Fruit fly (Drosophila melanogaster) whole organism, embryonic: ENCODE data around the gene CG6788.

Experiments used
- ATbp ChIP-seq: fragments of 200-800 bp; sonication (Bioruptor generic); optimal IDR thresholded peaks from 2 replicates; lab custom pipeline; 2017; ENCODE audit warnings: missing biosample characterization, mild to moderate bottlenecking, missing genetic modification characterization, missing genetic modification reagents
- CG10274 ChIP-seq: fragments of 200-800 bp; sonication (Bioruptor generic); optimal IDR thresholded peaks from 3 replicates; lab custom pipeline; 2017; ENCODE audit warnings: missing biosample characterization, mild to moderate bottlenecking, missing genetic modification characterization
- CG10543 ChIP-seq: fragments of 200-800 bp; sonication (Bioruptor generic); optimal IDR thresholded peaks from 3 replicates; lab custom pipeline; 2017; ENCODE audit warnings: missing biosample characterization, mild to moderate bottlenecking, missing genetic modification characterization, moderate library complexity
- CG10979 ChIP-seq: fragments of 200-800 bp; sonication (Bioruptor generic); optimal IDR thresholded peaks from 2 replicates; lab custom pipeline; 2018; ENCODE audit warnings: missing biosample characterization, mild to moderate bottlenecking, missing genetic modification characterization, moderate library complexity
- CG11093 ChIP-seq: fragments of 200-800 bp; sonication (Bioruptor generic); IDR thresholded peaks from 3 replicates; pipeline ENCODE4 v1.3.6; 2022; ENCODE audit warnings: missing biosample characterization, missing genetic modification characterization
- CG14710 ChIP-seq: fragments of 200-800 bp; sonication (Bioruptor generic); optimal IDR thresholded peaks from 3 replicates; lab custom pipeline; 2019; ENCODE audit warnings: missing biosample characterization, mild to moderate bottlenecking, missing genetic modification characterization, moderate library complexity
- CG14965 ChIP-seq: fragments of 200-800 bp; sonication (Bioruptor generic); optimal IDR thresholded peaks from 2 replicates; lab custom pipeline; 2016; ENCODE audit warnings: missing biosample characterization, missing genetic modification characterization, borderline replicate concordance
- CG18262 ChIP-seq: fragments of 200-800 bp; optimal IDR thresholded peaks from 3 replicates; lab custom pipeline; 2019; ENCODE audit warnings: missing biosample characterization, mild to moderate bottlenecking, missing genetic modification characterization, moderate library complexity
- CG2889 ChIP-seq: fragments of 200-800 bp; sonication (Bioruptor generic); IDR thresholded peaks from 3 replicates; pipeline ENCODE4 v1.3.6; 2022; ENCODE audit warnings: missing biosample characterization, missing genetic modification characterization
- CG31388 ChIP-seq: fragments of 200-800 bp; sonication (Bioruptor generic); optimal IDR thresholded peaks from 2 replicates; lab custom pipeline; 2016; ENCODE audit warnings: missing biosample characterization, missing genetic modification characterization
- CG3281 ChIP-seq: fragments of 200-800 bp; sonication (Bioruptor generic); optimal IDR thresholded peaks from 3 replicates; lab custom pipeline; 2017; ENCODE audit warnings: missing biosample characterization, mild to moderate bottlenecking, missing genetic modification characterization
- CG34376 ChIP-seq: fragments of 200-800 bp; sonication (Bioruptor generic); optimal IDR thresholded peaks from 2 replicates; lab custom pipeline; 2018; ENCODE audit warnings: missing biosample characterization, mild to moderate bottlenecking, missing genetic modification characterization
- CG3726 ChIP-seq: fragments of 200-800 bp; sonication (Bioruptor generic); IDR thresholded peaks from 3 replicates; pipeline ENCODE4, ENCODE4 v1.3.6; 2022; ENCODE audit warnings: missing biosample characterization, missing genetic modification characterization
- CG3847 ChIP-seq: fragments of 200-800 bp; sonication (Bioruptor generic); IDR thresholded peaks from 2 replicates; pipeline ENCODE4 v1.3.6; 2022; ENCODE audit warnings: missing biosample characterization, missing genetic modification characterization
- CG42726 ChIP-seq: fragments of 200-800 bp; sonication (Bioruptor generic); IDR thresholded peaks from 2 replicates; pipeline ENCODE4 v1.3.6; 2022; ENCODE audit warnings: missing biosample characterization, missing genetic modification characterization; ENCODE audit not compliant: partially characterized antibody
- CG4730 ChIP-seq: fragments of 200-800 bp; sonication (Bioruptor generic); IDR thresholded peaks from 2 replicates; pipeline ENCODE4 v1.3.6; 2022; ENCODE audit warnings: missing biosample characterization, missing genetic modification characterization
- CG6254 ChIP-seq: fragments of 200-800 bp; sonication (Bioruptor generic); optimal IDR thresholded peaks from 3 replicates; lab custom pipeline; 2017; ENCODE audit warnings: mild to moderate bottlenecking, missing biosample characterization, missing genetic modification reagents, missing genetic modification characterization
- CG6791 ChIP-seq: fragments of 200-800 bp; sonication (Bioruptor generic); IDR thresholded peaks from 3 replicates; pipeline ENCODE4 v1.3.6; 2022; ENCODE audit warnings: missing biosample characterization, missing genetic modification characterization; ENCODE audit not compliant: partially characterized antibody
- CG7556 ChIP-seq: fragments of 200-800 bp; sonication (Bioruptor generic); optimal IDR thresholded peaks from 2 replicates; lab custom pipeline; 2017; ENCODE audit warnings: missing biosample characterization, mild to moderate bottlenecking, missing genetic modification characterization
- Drgx ChIP-seq: fragments of 200-800 bp; sonication (Bioruptor generic); IDR thresholded peaks from 2 replicates; pipeline ENCODE4 v1.3.6; 2022; ENCODE audit warnings: missing biosample characterization, missing genetic modification characterization
- Ets97D ChIP-seq: fragments of 200-800 bp; sonication (Bioruptor generic); optimal IDR thresholded peaks from 3 replicates; lab custom pipeline; 2016; ENCODE audit warnings: missing biosample characterization, missing genetic modification characterization
- Fer2 ChIP-seq: fragments of 200-800 bp; sonication (Bioruptor generic); optimal IDR thresholded peaks from 2 replicates; lab custom pipeline; 2018; ENCODE audit warnings: missing biosample characterization, mild to moderate bottlenecking, missing genetic modification characterization, moderate library complexity
- GATAe ChIP-seq: fragments of 200-800 bp; sonication (Bioruptor generic); conservative IDR thresholded peaks from 2 replicates; pipeline ENCODE4 v1.3.6; 2022; ENCODE audit warnings: missing biosample characterization, missing genetic modification characterization
- Hey ChIP-seq: fragments of 200-800 bp; sonication (Bioruptor generic); optimal IDR thresholded peaks from 3 replicates; lab custom pipeline; 2018; ENCODE audit warnings: missing biosample characterization, mild to moderate bottlenecking, missing genetic modification characterization
- HmgZ ChIP-seq: fragments of 200-800 bp; sonication (Bioruptor generic); optimal IDR thresholded peaks from 2 replicates; lab custom pipeline; 2018; ENCODE audit warnings: missing biosample characterization, mild to moderate bottlenecking, missing genetic modification characterization
- Hmx ChIP-seq: fragments of 200-800 bp; sonication (Bioruptor generic); optimal IDR thresholded peaks from 2 replicates; lab custom pipeline; 2016; ENCODE audit warnings: missing biosample characterization, missing genetic modification characterization
- Sry-δ ChIP-seq: fragments of 200-800 bp; sonication (Bioruptor generic); optimal IDR thresholded peaks from 2 replicates; lab custom pipeline; 2016; ENCODE audit warnings: missing biosample characterization, missing genetic modification characterization
- Xrp1 ChIP-seq: fragments of 200-800 bp; sonication (Bioruptor generic); IDR thresholded peaks from 2 replicates; pipeline ENCODE4 v1.3.6; 2022; ENCODE audit warnings: missing biosample characterization, missing genetic modification characterization
- YL-1 ChIP-seq: fragments of 200-800 bp; sonication (Bioruptor generic); optimal IDR thresholded peaks from 3 replicates; lab custom pipeline; 2017; ENCODE audit warnings: missing biosample characterization, mild to moderate bottlenecking, missing genetic modification characterization
- bowl ChIP-seq: fragments of 200-800 bp; sonication (Bioruptor generic); IDR thresholded peaks from 2 replicates; pipeline ENCODE4 v1.3.6; 2022; ENCODE audit warnings: missing biosample characterization, missing genetic modification characterization
- disco-r ChIP-seq: fragments of 200-800 bp; sonication (Bioruptor generic); optimal IDR thresholded peaks from 2 replicates; lab custom pipeline; 2016; ENCODE audit warnings: missing biosample characterization, missing genetic modification characterization
- exex ChIP-seq: fragments of 200-800 bp; sonication (Bioruptor generic); optimal IDR thresholded peaks from 4 replicates; lab custom pipeline; 2018; ENCODE audit warnings: missing biosample characterization, mild to moderate bottlenecking, missing genetic modification characterization, moderate library complexity
- fd96Cb ChIP-seq: fragments of 200-800 bp; sonication (Bioruptor generic); optimal IDR thresholded peaks from 2 replicates; lab custom pipeline; 2018; ENCODE audit warnings: missing biosample characterization, mild to moderate bottlenecking, missing genetic modification characterization, moderate library complexity
- grn ChIP-seq: fragments of 200-800 bp; sonication (Bioruptor generic); optimal IDR thresholded peaks from 3 replicates; lab custom pipeline; 2017; ENCODE audit warnings: missing biosample characterization, missing genetic modification characterization
- gsb-n ChIP-seq: fragments of 200-800 bp; sonication (Bioruptor generic); optimal IDR thresholded peaks from 3 replicates; lab custom pipeline; 2018; ENCODE audit warnings: missing biosample characterization, mild to moderate bottlenecking, missing genetic modification characterization
- gt ChIP-seq: fragments of 200-800 bp; sonication (Bioruptor generic); IDR thresholded peaks from 2 replicates; pipeline ENCODE4 v1.3.6; 2022; ENCODE audit warnings: missing biosample characterization, missing genetic modification characterization
- jumu ChIP-seq: fragments of 200-800 bp; sonication (Bioruptor generic); optimal IDR thresholded peaks from 3 replicates; lab custom pipeline; 2016; ENCODE audit warnings: missing biosample characterization, missing genetic modification characterization
- kay ChIP-seq: fragments of 200-800 bp; sonication (Bioruptor generic); optimal IDR thresholded peaks from 2 replicates; lab custom pipeline; 2016; ENCODE audit warnings: missing biosample characterization, missing genetic modification characterization
- kni ChIP-seq: fragments of 200-800 bp; sonication (Bioruptor generic); optimal IDR thresholded peaks from 3 replicates; lab custom pipeline; 2017; ENCODE audit warnings: mild to moderate bottlenecking, missing biosample characterization, missing genetic modification reagents, missing genetic modification characterization
- luna ChIP-seq: fragments of 200-800 bp; sonication (Bioruptor generic); optimal IDR thresholded peaks from 2 replicates; lab custom pipeline; 2016; ENCODE audit warnings: missing biosample characterization, missing genetic modification characterization
- nau ChIP-seq: fragments of 200-800 bp; sonication (Bioruptor generic); optimal IDR thresholded peaks from 3 replicates; lab custom pipeline; 2017; ENCODE audit warnings: missing biosample characterization, mild to moderate bottlenecking, missing genetic modification characterization, missing genetic modification reagents
- oc ChIP-seq: fragments of 200-800 bp; sonication (Bioruptor generic); optimal IDR thresholded peaks from 2 replicates; lab custom pipeline; 2018; ENCODE audit warnings: missing biosample characterization, mild to moderate bottlenecking, missing genetic modification characterization, moderate library complexity
- org-1 ChIP-seq: fragments of 200-800 bp; sonication (Bioruptor generic); optimal IDR thresholded peaks from 2 replicates; lab custom pipeline; 2017; ENCODE audit warnings: missing biosample characterization, missing genetic modification characterization
- peb ChIP-seq: fragments of 200-800 bp; sonication (Bioruptor generic); IDR thresholded peaks from 2 replicates; pipeline ENCODE4 v1.3.6; 2022; ENCODE audit warnings: missing biosample characterization, missing genetic modification characterization
- sim ChIP-seq: fragments of 200-800 bp; sonication (Bioruptor generic); IDR thresholded peaks from 2 replicates; pipeline ENCODE4 v1.3.6; 2022; ENCODE audit warnings: missing biosample characterization, missing genetic modification characterization
- tll ChIP-seq, 2 experiments: fragments of 200-800 bp in 1 of 2; fragments of >200 bp in 1 of 2; sonication (Bioruptor generic) in 1 of 2; optimal IDR thresholded peaks; 2 replicates each; lab custom pipeline; 2017 to 2019; ENCODE audit warnings: missing biosample characterization in 2 of 2, missing genetic modification characterization in 2 of 2, mild to moderate bottlenecking in 1 of 2, moderate library complexity in 1 of 2
- trem ChIP-seq: fragments of 200-800 bp; optimal IDR thresholded peaks from 3 replicates; lab custom pipeline; 2019; ENCODE audit warnings: missing biosample characterization, mild to moderate bottlenecking, missing genetic modification characterization, moderate library complexity
- trh ChIP-seq: fragments of 200-800 bp; sonication (Bioruptor generic); optimal IDR thresholded peaks from 2 replicates; lab custom pipeline; 2016; ENCODE audit warnings: missing biosample characterization, missing genetic modification characterization
- unc-4 ChIP-seq: fragments of 200-800 bp; sonication (Bioruptor generic); IDR thresholded peaks from 2 replicates; pipeline ENCODE4 v1.3.6; 2022; ENCODE audit warnings: missing biosample characterization, missing genetic modification characterization; ENCODE audit not compliant: partially characterized antibody
- usp ChIP-seq: fragments of >200 bp; optimal IDR thresholded peaks from 2 replicates; lab custom pipeline; 2017; ENCODE audit warnings: missing biosample characterization, missing genetic modification characterization
- wek ChIP-seq: fragments of 200-800 bp; sonication (Bioruptor generic); optimal IDR thresholded peaks from 3 replicates; lab custom pipeline; 2018; ENCODE audit warnings: missing biosample characterization, mild to moderate bottlenecking, missing genetic modification characterization, moderate library complexity

Gene CG6788

DNA sequence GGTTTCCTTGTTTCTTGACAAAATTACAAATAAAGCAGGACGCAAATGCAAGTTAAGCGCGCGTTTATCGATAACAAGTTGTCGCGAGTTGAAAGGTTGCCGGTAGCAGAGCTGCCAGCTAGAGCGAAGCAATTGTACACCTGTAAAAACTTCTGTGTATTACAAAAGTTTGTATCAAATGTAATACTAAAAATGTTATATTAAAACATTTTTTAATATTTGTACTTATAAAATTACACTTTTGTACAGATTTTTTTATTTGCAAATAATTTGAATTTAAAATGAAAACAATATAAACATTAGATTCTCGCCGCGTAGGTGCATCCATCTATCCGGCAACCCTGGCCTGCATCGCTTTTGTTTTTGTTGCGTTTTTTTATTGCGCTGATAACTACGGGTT, 43.4 kb upstream of the CG6788 start, which contains the start of the genes CG8142 and Ucp4A (continued):
- TF ChIP-seq CG31388 (GFP tag; lab: Kevin White, UChicago) (peak; percentile 83), grn (GFP tag; lab: Kevin White, UChicago) (peak; percentile 19), CG6254 (GFP tag; lab: Kevin White, UChicago) (peak; percentile 79), exex (tag; lab: Kevin White, UChicago) (peak; percentile 64), CG18262 (tag; lab: Kevin White, UChicago) (peak; percentile 91), CG10979 (tag; lab: Kevin White, UChicago) (peak; percentile 90), HmgZ (tag; lab: Kevin White, UChicago) (peak; percentile 85), CG34376 (GFP tag; lab: Kevin White, UChicago) (peak; percentile 75), oc (tag; lab: Kevin White, UChicago) (peak; percentile 78), Drgx (GFP tag; lab: Robert Waterston, UW) (peak; percentile 94), sim (peak; percentile 91), disco-r (GFP tag; lab: Kevin White, UChicago) (peak; percentile 14), GATAe (GFP tag; lab: Robert Waterston, UW) (peak; percentile 90), bowl (GFP tag; lab: Robert Waterston, UW) (peak; percentile 82), org-1 (GFP tag; lab: Kevin White, UChicago) (peak; percentile 70), CG42726 (GFP tag; lab: Robert Waterston, UW) (no peak), gsb-n (tag; lab: Kevin White, UChicago) (peak; percentile 88), CG3847 (peak; percentile 98), CG14965 (GFP tag; lab: Kevin White, UChicago) (no peak), CG4730 (GFP tag; lab: Robert Waterston, UW) (peak; percentile 96), peb (peak; percentile 96), trem (tag; lab: Kevin White, UChicago) (peak; percentile 92), CG3726 (GFP tag; lab: Robert Waterston, UW) (peak; percentile 88), Xrp1 (GFP tag; lab: Robert Waterston, UW) (peak; percentile 98), unc-4 (GFP tag; lab: Robert Waterston, UW) (no peak), luna (GFP tag; lab: Kevin White, UChicago) (no peak), nau (GFP tag; lab: Kevin White, UChicago) (no peak), gt (peak; percentile 85), CG11093 (GFP tag; lab: Robert Waterston, UW) (peak; percentile 96), CG6791 (GFP tag; lab: Robert Waterston, UW) (no peak), Ets97D (peak; percentile 63), Fer2 (tag; lab: Kevin White, UChicago) (peak; percentile 88), ATbp (GFP tag; lab: Kevin White, UChicago) (peak; percentile 70), Hmx (GFP tag; lab: Kevin White, UChicago) (no peak), kni (GFP tag; lab: Kevin White, UChicago) (peak; percentile 75), Sry-δ (GFP tag; lab: Kevin White, UChicago) (peak; percentile 21), CG14710 (tag; lab: Kevin White, UChicago) (peak; percentile 94), CG10274 (peak; percentile 60), kay (GFP tag; lab: Kevin White, UChicago) (peak; percentile 83), CG3281 (GFP tag; lab: Kevin White, UChicago) (peak; percentile 90), usp (no peak), trh (GFP tag; lab: Kevin White, UChicago) (peak; percentile 87), jumu (GFP tag; lab: Kevin White, UChicago) (peak; percentile 27), Hey (tag; lab: Kevin White, UChicago) (no peak), CG10543 (GFP tag; lab: Kevin White, UChicago) (peak; percentile 83), wek (GFP tag; lab: Kevin White, UChicago) (no peak), fd96Cb (tag; lab: Kevin White, UChicago) (peak; percentile 93), tll (GFP tag; optimal IDR thresholded peaks at IDR 0.05; lab: Kevin White, UChicago) (peak in 1 of 2 experiments; percentile 7), YL-1 (GFP tag; lab: Kevin White, UChicago) (peak; percentile 41), CG7556 (GFP tag; lab: Kevin White, UChicago) (peak; percentile 87), CG2889 (peak; percentile 93)
